Fruit fly (Drosophila melanogaster) whole organism, embryonic: ENCODE results near the gene mAcon1.

Source experiments
- Asciz ChIP-seq: fragments of 200-800 bp; sonication (Bioruptor generic); optimal IDR thresholded peaks from 2 replicates; lab custom pipeline; 2017; ENCODE audit warnings: missing biosample characterization, mild to moderate bottlenecking, missing genetic modification characterization, missing genetic modification reagents
- Atf-2 ChIP-seq: fragments of 200-800 bp; sonication (Bioruptor generic); optimal IDR thresholded peaks from 2 replicates; lab custom pipeline; 2016; ENCODE audit warnings: missing biosample characterization, missing genetic modification characterization
- Bgb ChIP-seq: fragments of 200-800 bp; sonication (Bioruptor generic); IDR thresholded peaks from 2 replicates; pipeline ENCODE4 v1.3.6; 2022; ENCODE audit warnings: missing biosample characterization, missing genetic modification characterization; ENCODE audit not compliant: partially characterized antibody
- C15 ChIP-seq: fragments of 200-800 bp; sonication (Bioruptor generic); IDR thresholded peaks from 3 replicates; pipeline ENCODE4 v1.3.6; 2022; ENCODE audit warnings: missing biosample characterization, missing genetic modification characterization
- CG10565 ChIP-seq: fragments of 200-800 bp; sonication (Bioruptor generic); optimal IDR thresholded peaks from 3 replicates; lab custom pipeline; 2016; ENCODE audit warnings: missing biosample characterization, mild to moderate bottlenecking, missing genetic modification characterization
- CG11398 ChIP-seq: fragments of 200-800 bp; sonication (Bioruptor generic); optimal IDR thresholded peaks from 2 replicates; lab custom pipeline; 2016; ENCODE audit warnings: missing biosample characterization, missing genetic modification characterization
- CG11696 ChIP-seq: fragments of 200-800 bp; sonication (Bioruptor generic); IDR thresholded peaks from 2 replicates; pipeline ENCODE4 v1.3.6; 2022; ENCODE audit warnings: missing biosample characterization, missing genetic modification characterization
- CG12236 ChIP-seq: fragments of 200-800 bp; sonication (Bioruptor generic); optimal IDR thresholded peaks from 2 replicates; lab custom pipeline; 2016; ENCODE audit warnings: missing biosample characterization, missing genetic modification characterization
- CG12299 ChIP-seq: fragments of 200-800 bp; sonication (Bioruptor generic); optimal IDR thresholded peaks from 2 replicates; lab custom pipeline; 2018; ENCODE audit warnings: missing biosample characterization, mild to moderate bottlenecking, missing genetic modification characterization
- CG15601 ChIP-seq: fragments of 200-800 bp; sonication (Bioruptor generic); optimal IDR thresholded peaks from 3 replicates; lab custom pipeline; 2019; ENCODE audit warnings: missing biosample characterization, mild to moderate bottlenecking, missing genetic modification characterization, moderate library complexity
- CG3838 ChIP-seq: fragments of 200-800 bp; sonication (Bioruptor generic); optimal IDR thresholded peaks from 3 replicates; lab custom pipeline; 2016; ENCODE audit warnings: missing biosample characterization, missing genetic modification characterization
- CG4820 ChIP-seq: fragments of 200-800 bp; sonication (Bioruptor generic); optimal IDR thresholded peaks from 3 replicates; lab custom pipeline; 2016; ENCODE audit warnings: missing biosample characterization, missing genetic modification characterization
- CG6654 ChIP-seq: fragments of 200-800 bp; sonication (Bioruptor generic); optimal IDR thresholded peaks from 2 replicates; lab custom pipeline; 2017; ENCODE audit warnings: missing biosample characterization, mild to moderate bottlenecking, missing genetic modification characterization
- CG6791 ChIP-seq: fragments of 200-800 bp; sonication (Bioruptor generic); IDR thresholded peaks from 3 replicates; pipeline ENCODE4 v1.3.6; 2022; ENCODE audit warnings: missing biosample characterization, missing genetic modification characterization; ENCODE audit not compliant: partially characterized antibody
- CG7372 ChIP-seq: fragments of 200-800 bp; sonication (Bioruptor generic); IDR thresholded peaks from 2 replicates; pipeline ENCODE4 v1.3.6; 2022; ENCODE audit warnings: missing biosample characterization, missing genetic modification characterization
- CG7786 ChIP-seq: fragments of 200-800 bp; sonication (Bioruptor generic); optimal IDR thresholded peaks from 2 replicates; lab custom pipeline; 2016; ENCODE audit warnings: missing biosample characterization, missing genetic modification characterization
- CG9609 ChIP-seq: fragments of 200-800 bp; sonication (Bioruptor generic); optimal IDR thresholded peaks from 3 replicates; lab custom pipeline; 2016; ENCODE audit warnings: missing biosample characterization, missing genetic modification characterization
- Drgx ChIP-seq: fragments of 200-800 bp; sonication (Bioruptor generic); IDR thresholded peaks from 2 replicates; pipeline ENCODE4 v1.3.6; 2022; ENCODE audit warnings: missing biosample characterization, missing genetic modification characterization
- Eip74EF ChIP-seq, 2 experiments: fragments of 200-800 bp in 1 of 2; fragments of >200 bp in 1 of 2; sonication (Bioruptor generic) in 1 of 2; optimal IDR thresholded peaks; 2 replicates each; lab custom pipeline; 2017 to 2019; ENCODE audit warnings: missing biosample characterization in 2 of 2, missing genetic modification characterization in 2 of 2, mild to moderate bottlenecking in 1 of 2, moderate library complexity in 1 of 2
- Fer1 ChIP-seq: fragments of 200-800 bp; sonication (Bioruptor generic); optimal IDR thresholded peaks from 2 replicates; lab custom pipeline; 2017; ENCODE audit warnings: missing biosample characterization, mild to moderate bottlenecking, missing genetic modification characterization
- Myb ChIP-seq: fragments of 200-800 bp; sonication (Bioruptor generic); optimal IDR thresholded peaks from 2 replicates; lab custom pipeline; 2016; ENCODE audit warnings: missing biosample characterization, missing genetic modification characterization
- Nf-YB ChIP-seq: fragments of 200-800 bp; sonication (Bioruptor generic); optimal IDR thresholded peaks from 3 replicates; lab custom pipeline; 2019; ENCODE audit warnings: missing biosample characterization, mild to moderate bottlenecking, missing genetic modification characterization, moderate library complexity
- NfI ChIP-seq: fragments of 200-800 bp; sonication (Bioruptor generic); optimal IDR thresholded peaks from 3 replicates; lab custom pipeline; 2018; ENCODE audit warnings: missing biosample characterization, mild to moderate bottlenecking, missing genetic modification characterization, moderate library complexity
- PHDP ChIP-seq: fragments of 200-800 bp; sonication (Bioruptor generic); optimal IDR thresholded peaks from 3 replicates; lab custom pipeline; 2018; ENCODE audit warnings: missing biosample characterization, mild to moderate bottlenecking, missing genetic modification characterization, moderate library complexity
- Poxn ChIP-seq: fragments of 200-800 bp; sonication (Bioruptor generic); IDR thresholded peaks from 2 replicates; pipeline ENCODE4 v1.3.6; 2022; ENCODE audit warnings: missing biosample characterization, missing genetic modification characterization
- Six4 ChIP-seq: fragments of 200-800 bp; sonication (Bioruptor generic); optimal IDR thresholded peaks from 2 replicates; lab custom pipeline; 2016; ENCODE audit warnings: missing biosample characterization, missing genetic modification characterization
- Sry-β ChIP-seq: fragments of 200-800 bp; sonication (Bioruptor generic); optimal IDR thresholded peaks from 2 replicates; lab custom pipeline; 2018; ENCODE audit warnings: missing biosample characterization, mild to moderate bottlenecking, missing genetic modification characterization, moderate library complexity
- Taf1 ChIP-seq: fragments of 200-800 bp; sonication (Bioruptor generic); IDR thresholded peaks from 2 replicates; pipeline ENCODE4 v1.3.6; 2022; ENCODE audit warnings: missing biosample characterization, missing genetic modification characterization
- ac ChIP-seq: fragments of 200-800 bp; sonication (Bioruptor generic); optimal IDR thresholded peaks from 3 replicates; lab custom pipeline; 2017; ENCODE audit warnings: missing biosample characterization, mild to moderate bottlenecking, missing genetic modification characterization
- aop ChIP-seq: fragments of 200-800 bp; sonication (Bioruptor generic); IDR thresholded peaks from 2 replicates; pipeline ENCODE4 v1.3.6; 2022; ENCODE audit warnings: missing biosample characterization, missing genetic modification characterization
- bowl ChIP-seq: fragments of 200-800 bp; sonication (Bioruptor generic); IDR thresholded peaks from 2 replicates; pipeline ENCODE4 v1.3.6; 2022; ENCODE audit warnings: missing biosample characterization, missing genetic modification characterization
- btn ChIP-seq: fragments of 200-800 bp; sonication (Bioruptor generic); optimal IDR thresholded peaks from 2 replicates; lab custom pipeline; 2016; ENCODE audit warnings: missing biosample characterization, missing genetic modification characterization
- chm ChIP-seq: fragments of 200-800 bp; sonication (Bioruptor generic); IDR thresholded peaks from 2 replicates; pipeline ENCODE4 v1.3.6; 2022; ENCODE audit warnings: missing biosample characterization, missing genetic modification characterization
- disco-r ChIP-seq: fragments of 200-800 bp; sonication (Bioruptor generic); optimal IDR thresholded peaks from 2 replicates; lab custom pipeline; 2016; ENCODE audit warnings: missing biosample characterization, missing genetic modification characterization
- fru ChIP-seq: fragments of >200 bp; optimal IDR thresholded peaks from 2 replicates; lab custom pipeline; 2017
- gem ChIP-seq: fragments of 200-800 bp; sonication (Bioruptor generic); optimal IDR thresholded peaks from 2 replicates; lab custom pipeline; 2019; ENCODE audit warnings: missing biosample characterization, mild to moderate bottlenecking, missing genetic modification characterization, moderate library complexity
- ind ChIP-seq: fragments of 200-800 bp; sonication (Bioruptor generic); optimal IDR thresholded peaks from 3 replicates; lab custom pipeline; 2016; ENCODE audit warnings: missing biosample characterization, missing genetic modification characterization
- inv ChIP-seq: fragments of 200-800 bp; sonication (Bioruptor generic); IDR thresholded peaks from 2 replicates; pipeline ENCODE4 v1.3.6; 2022; ENCODE audit warnings: missing biosample characterization, missing genetic modification characterization; ENCODE audit not compliant: partially characterized antibody
- kay ChIP-seq: fragments of 200-800 bp; sonication (Bioruptor generic); optimal IDR thresholded peaks from 2 replicates; lab custom pipeline; 2016; ENCODE audit warnings: missing biosample characterization, missing genetic modification characterization
- mirr ChIP-seq: fragments of 200-800 bp; sonication (Bioruptor generic); optimal IDR thresholded peaks from 3 replicates; lab custom pipeline; 2018; ENCODE audit warnings: missing biosample characterization, mild to moderate bottlenecking, missing genetic modification characterization
- mld ChIP-seq: fragments of 200-800 bp; sonication (Bioruptor generic); IDR thresholded peaks from 3 replicates; pipeline ENCODE4 v1.3.6; 2022; ENCODE audit warnings: missing biosample characterization, missing genetic modification characterization; ENCODE audit not compliant: partially characterized antibody
- pan ChIP-seq, 4 experiments: fragments of >200 bp in 3 of 4; fragments of 200-800 bp in 1 of 4; sonication (Bioruptor generic) in 1 of 4; optimal IDR thresholded peaks in 3 of 4; IDR thresholded peaks in 1 of 4; 2 replicates each; pipeline versions ENCODE4 v1.3.6 to Lab custom; 2017 to 2022; ENCODE audit warnings: missing biosample characterization in 2 of 4, missing genetic modification characterization in 2 of 4, mixed read lengths in 1 of 4
- rib ChIP-seq: fragments of 200-800 bp; sonication (Bioruptor generic); IDR thresholded peaks from 2 replicates; pipeline ENCODE4 v1.3.6; 2022; ENCODE audit warnings: missing biosample characterization, missing genetic modification characterization
- salm ChIP-seq: fragments of 200-800 bp; sonication (Bioruptor generic); optimal IDR thresholded peaks from 2 replicates; lab custom pipeline; 2018; ENCODE audit warnings: missing biosample characterization, mild to moderate bottlenecking, missing genetic modification characterization
- tll ChIP-seq, 2 experiments: fragments of 200-800 bp in 1 of 2; fragments of >200 bp in 1 of 2; sonication (Bioruptor generic) in 1 of 2; optimal IDR thresholded peaks; 2 replicates each; lab custom pipeline; 2017 to 2019; ENCODE audit warnings: missing biosample characterization in 2 of 2, missing genetic modification characterization in 2 of 2, mild to moderate bottlenecking in 1 of 2, moderate library complexity in 1 of 2
- tup ChIP-seq: fragments of 200-800 bp; sonication (Bioruptor generic); optimal IDR thresholded peaks from 2 replicates; lab custom pipeline; 2016; ENCODE audit warnings: missing biosample characterization, mild to moderate bottlenecking, missing genetic modification characterization, moderate library complexity
- tx ChIP-seq: fragments of 200-800 bp; sonication (Bioruptor generic); optimal IDR thresholded peaks from 2 replicates; lab custom pipeline; 2016; ENCODE audit warnings: missing biosample characterization, missing genetic modification characterization
- wek ChIP-seq: fragments of 200-800 bp; sonication (Bioruptor generic); optimal IDR thresholded peaks from 3 replicates; lab custom pipeline; 2018; ENCODE audit warnings: missing biosample characterization, mild to moderate bottlenecking, missing genetic modification characterization, moderate library complexity
- zen2 ChIP-seq: fragments of 200-800 bp; sonication (Bioruptor generic); IDR thresholded peaks from 3 replicates; pipeline ENCODE4 v1.3.6; 2022; ENCODE audit warnings: missing biosample characterization, missing genetic modification characterization; ENCODE audit not compliant: partially characterized antibody
- zfh2 ChIP-seq: fragments of 200-800 bp; sonication (Bioruptor generic); optimal IDR thresholded peaks from 2 replicates; lab custom pipeline; 2016; ENCODE audit warnings: missing biosample characterization, missing genetic modification characterization

Gene mAcon1

DNA sequence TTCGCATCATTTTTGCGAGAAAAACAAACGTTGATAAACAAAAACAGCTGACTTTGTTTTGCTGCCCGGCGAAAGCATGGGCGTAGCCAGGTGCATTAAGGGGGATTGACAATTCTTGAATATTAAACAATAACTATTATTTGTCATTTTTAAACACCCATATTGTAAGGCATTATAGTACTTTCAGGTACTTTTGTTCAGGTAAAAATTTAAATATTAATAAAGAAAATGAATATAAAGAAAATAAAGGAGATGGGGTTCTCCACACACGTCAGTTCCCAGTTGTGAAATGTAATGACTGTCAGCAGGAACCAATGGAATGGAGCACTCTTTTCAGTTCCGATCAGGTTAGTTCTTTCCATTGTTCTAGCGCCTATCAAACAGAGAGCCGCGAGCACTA, 9.8 kb upstream of the mAcon1 start, which contains the start of the genes Coq3 and Pld3 (continued):
- TF ChIP-seq CG6791 (no peak), salm (tag; lab: Kevin White, UChicago) (peak; percentile 50), rib (GFP tag; lab: Robert Waterston, UW) (peak; percentile 63), CG9609 (peak; percentile 71), fru (lab: Kevin White, UChicago) (no peak), pan (optimal IDR thresholded peaks at IDR 0.05; lab: Kevin White, UChicago) (no peak), pan (GFP tag; optimal IDR thresholded peaks at IDR 0.05 in 1 of 2, IDR thresholded peaks at IDR 0.05 in 1 of 2) (peak in 1 of 2 experiments; percentile 84), CG15601 (tag; lab: Kevin White, UChicago) (peak; percentile 73), bowl (GFP tag; lab: Robert Waterston, UW) (no peak), ind (GFP tag; lab: Kevin White, UChicago) (peak; percentile 89), Nf-YB (GFP tag; lab: Kevin White, UChicago) (peak; percentile 58), Taf1 (GFP tag; lab: Robert Waterston, UW) (no peak), chm (GFP tag; lab: Robert Waterston, UW) (peak; percentile 72), CG11398 (no peak), C15 (GFP tag; lab: Robert Waterston, UW) (no peak), Six4 (GFP tag; lab: Kevin White, UChicago) (peak; percentile 77), CG4820 (GFP tag; lab: Kevin White, UChicago) (peak; percentile 69), Atf-2 (GFP tag; lab: Kevin White, UChicago) (peak; percentile 35), CG3838 (peak; percentile 25), tx (peak; percentile 62), Asciz (GFP tag; lab: Kevin White, UChicago) (peak; percentile 80), gem (tag; lab: Kevin White, UChicago) (peak; percentile 87), Poxn (GFP tag; lab: Robert Waterston, UW) (no peak), NfI (GFP tag; lab: Kevin White, UChicago) (peak; percentile 84), CG7372 (GFP tag; lab: Robert Waterston, UW) (0 out of 2 replicates have a peak, but pooled peaks have one; percentile 28), Sry-β (GFP tag; lab: Kevin White, UChicago) (no peak), ac (peak; percentile 47), CG12299 (tag; lab: Kevin White, UChicago) (peak; percentile 57), wek (GFP tag; lab: Kevin White, UChicago) (peak; percentile 30), Fer1 (GFP tag; lab: Kevin White, UChicago) (peak; percentile 90), aop (peak; percentile 63; the same call in 1 of the 2 replicates), zfh2 (GFP tag; lab: Kevin White, UChicago) (peak; percentile 83), CG12236 (GFP tag; lab: Kevin White, UChicago) (no peak), zen2 (GFP tag; lab: Robert Waterston, UW) (no peak), tup (GFP tag; lab: Kevin White, UChicago) (peak; percentile 50), CG6654 (peak; percentile 45), kay (GFP tag; lab: Kevin White, UChicago) (peak; percentile 66), CG10565 (GFP tag; lab: Kevin White, UChicago) (no peak), mirr (peak; percentile 49), Bgb (no peak), PHDP (tag; lab: Kevin White, UChicago) (peak; percentile 86), CG11696 (peak; percentile 66; the same call in 1 of the 2 replicates), Myb (GFP tag; lab: Kevin White, UChicago) (peak; percentile 14), tll (GFP tag; optimal IDR thresholded peaks at IDR 0.05; lab: Kevin White, UChicago) (no peak), Drgx (GFP tag; lab: Robert Waterston, UW) (peak; percentile 93), disco-r (GFP tag; lab: Kevin White, UChicago) (no peak), mld (GFP tag; lab: Robert Waterston, UW) (no peak), inv (GFP tag; lab: Robert Waterston, UW) (no peak), btn (no peak), CG7786 (GFP tag; lab: Kevin White, UChicago) (peak; percentile 65), Eip74EF (GFP tag; optimal IDR thresholded peaks at IDR 0.05; lab: Kevin White, UChicago) (no peak)
